ENCODE assay signal across 1 fruit fly cellular context in the genomic region with DNA sequence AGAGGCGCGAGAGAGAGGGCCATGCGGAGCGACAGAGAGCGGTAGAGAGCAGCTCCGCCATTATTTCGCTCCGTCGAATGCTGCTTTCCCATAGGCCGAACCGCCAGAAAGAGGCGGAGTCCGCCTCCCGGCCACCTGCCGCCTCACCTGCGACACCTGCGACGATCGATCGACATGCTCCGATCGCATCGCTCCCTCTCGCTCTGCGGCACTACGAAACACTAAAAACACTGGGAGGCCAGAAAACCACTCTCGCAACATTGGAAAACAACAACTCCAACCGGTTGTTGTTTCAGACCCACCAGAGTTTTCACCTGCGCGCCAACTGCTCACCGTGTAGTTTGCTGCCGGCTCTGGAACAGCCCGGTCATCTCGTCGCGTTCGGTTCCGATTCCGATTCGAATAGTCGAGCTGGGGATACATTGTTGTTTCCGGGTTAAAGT.
A peak's percentile ranks its signal among the peaks of the same experiment; 100 is the strongest.
TF ChIP-seq lines count a peak whose summit lies in the region.

A gene (plus strand): TSS at position 333 of the 443 bp plus-strand sequence.

TF ChIP-seq in whole organism, embryonic, 481 proteins besides CTCF, POLR2A, EP300 and RAD21 (continued from another document):
- TF ChIP-seq ac (GFP tag; optimal IDR thresholded peaks at IDR 0.05; lab: Kevin White, UChicago) (peak; percentile 96), cg (GFP tag; optimal IDR thresholded peaks at IDR 0.05; lab: Kevin White, UChicago) (peak; percentile 48), Mrtf (GFP tag; IDR thresholded peaks at IDR 0.05; lab: Robert Waterston, UW) (no peak), phol (tag; optimal IDR thresholded peaks at IDR 0.05; lab: Kevin White, UChicago) (no peak), CG12104 (GFP tag; optimal IDR thresholded peaks at IDR 0.05; lab: Kevin White, UChicago) (no peak), CG12769 (tag; optimal IDR thresholded peaks at IDR 0.05; lab: Kevin White, UChicago) (peak; percentile 37), Jarid2 (GFP tag; optimal IDR thresholded peaks at IDR 0.05; lab: Kevin White, UChicago) (peak; percentile 69), Dll (GFP tag; IDR thresholded peaks at IDR 0.05; lab: Robert Waterston, UW; ENCODE audit: partially characterized antibody) (no peak; the same call in 3 of the 4 replicates), ci (GFP tag; IDR thresholded peaks at IDR 0.05; lab: Robert Waterston, UW) (peak; percentile 69; the same call in 2 of the 3 replicates), Sin3A (optimal IDR thresholded peaks at IDR 0.05; lab: Kevin White, UChicago) (no peak), HHEX (GFP tag; optimal IDR thresholded peaks at IDR 0.05; lab: Kevin White, UChicago) (no peak), onecut (GFP tag; IDR thresholded peaks at IDR 0.05; lab: Robert Waterston, UW) (peak; percentile 82), tap (tag; optimal IDR thresholded peaks at IDR 0.05; lab: Kevin White, UChicago) (no peak), CG4404 (GFP tag; IDR thresholded peaks at IDR 0.05; lab: Robert Waterston, UW) (no peak), MBD-R2 (GFP tag; IDR thresholded peaks at IDR 0.05; lab: Robert Waterston, UW) (peak; percentile 7; the same call in 1 of the 2 replicates), bsh (GFP tag; optimal IDR thresholded peaks at IDR 0.05; lab: Kevin White, UChicago) (no peak), abd-A (tag; optimal IDR thresholded peaks at IDR 0.05; lab: Kevin White, UChicago) (peak; percentile 48), CG14667 (GFP tag; IDR thresholded peaks at IDR 0.05; lab: Robert Waterston, UW) (no peak), sd (tag; optimal IDR thresholded peaks at IDR 0.05; lab: Kevin White, UChicago) (peak; percentile 13), Ada2b (GFP tag; IDR thresholded peaks at IDR 0.05; lab: Robert Waterston, UW) (no peak), z (GFP tag; IDR thresholded peaks at IDR 0.05; lab: Robert Waterston, UW) (0 out of 3 replicates have a peak, but pooled peaks have one; percentile 46), hbn (GFP tag; IDR thresholded peaks at IDR 0.05; lab: Robert Waterston, UW; ENCODE audit: partially characterized antibody) (no peak), da (GFP tag; optimal IDR thresholded peaks at IDR 0.05; lab: Kevin White, UChicago) (peak; percentile 17), HLH4C (GFP tag; IDR thresholded peaks at IDR 0.05; lab: Robert Waterston, UW; ENCODE audit: partially characterized antibody) (0 out of 3 replicates have a peak, but pooled peaks have one; percentile 20), sens (GFP tag; lab: Kevin White, UChicago) (peak; percentile 12), MTF-1 (GFP tag; optimal IDR thresholded peaks at IDR 0.05; lab: Kevin White, UChicago; ENCODE audit: borderline replicate concordance) (no peak), org-1 (GFP tag; optimal IDR thresholded peaks at IDR 0.05; lab: Kevin White, UChicago) (no peak), Hr3 (GFP tag; optimal IDR thresholded peaks at IDR 0.05; lab: Kevin White, UChicago) (no peak), Dad (GFP tag; optimal IDR thresholded peaks at IDR 0.05; lab: Kevin White, UChicago) (no peak), CG43689 (GFP tag; IDR thresholded peaks at IDR 0.05; lab: Robert Waterston, UW) (no peak), Tbp (GFP tag; optimal IDR thresholded peaks at IDR 0.05; lab: Kevin White, UChicago) (no peak), sug (tag; optimal IDR thresholded peaks at IDR 0.05; lab: Kevin White, UChicago) (peak; percentile 50), Bgb (GFP tag; IDR thresholded peaks at IDR 0.05; lab: Robert Waterston, UW; ENCODE audit: partially characterized antibody) (peak; percentile 6; the same call in 1 of the 2 replicates), stc (GFP tag; IDR thresholded peaks at IDR 0.05; lab: Robert Waterston, UW) (no peak), Adf1 (GFP tag; IDR thresholded peaks at IDR 0.05; lab: Robert Waterston, UW) (peak; percentile 35; the same call in 1 of the 2 replicates), jing (GFP tag; optimal IDR thresholded peaks at IDR 0.05; lab: Kevin White, UChicago) (no peak), CG9876 (GFP tag; optimal IDR thresholded peaks at IDR 0.05; lab: Kevin White, UChicago) (no peak), mirr (GFP tag; optimal IDR thresholded peaks at IDR 0.05; lab: Kevin White, UChicago) (peak; percentile 10), Nf-YC (tag; optimal IDR thresholded peaks at IDR 0.05; lab: Kevin White, UChicago) (peak; percentile 99), CG10654 (GFP tag; optimal IDR thresholded peaks at IDR 0.05; lab: Kevin White, UChicago) (no peak), ap (GFP tag; IDR thresholded peaks at IDR 0.05; lab: Robert Waterston, UW) (no peak), CG1832 (GFP tag; optimal IDR thresholded peaks at IDR 0.05; lab: Kevin White, UChicago) (peak; percentile 86), CG32772 (GFP tag; IDR thresholded peaks at IDR 0.05; lab: Robert Waterston, UW) (no peak), Med (GFP tag; lab: Kevin White, UChicago) (peak; percentile 53), grn (GFP tag; optimal IDR thresholded peaks at IDR 0.05; lab: Kevin White, UChicago) (peak; percentile 61), CG10209 (GFP tag; optimal IDR thresholded peaks at IDR 0.05; lab: Kevin White, UChicago) (no peak), CG10321 (GFP tag; IDR thresholded peaks at IDR 0.05; lab: Robert Waterston, UW) (peak; percentile 77), CG18011 (GFP tag; optimal IDR thresholded peaks at IDR 0.05; lab: Kevin White, UChicago) (peak; percentile 90), CG13287 (GFP tag; IDR thresholded peaks at IDR 0.05; lab: Robert Waterston, UW; ENCODE audit: partially characterized antibody) (peak; percentile 20; the same call in 1 of the 2 replicates), CG14441 (GFP tag; IDR thresholded peaks at IDR 0.05; lab: Robert Waterston, UW) (0 out of 2 replicates have a peak, but pooled peaks have one; percentile 28), CG11696 (GFP tag; IDR thresholded peaks at IDR 0.05; lab: Robert Waterston, UW) (no peak), row (GFP tag; IDR thresholded peaks at IDR 0.05; lab: Robert Waterston, UW) (0 out of 3 replicates have a peak, but pooled peaks have one; percentile 14), CG6175 (GFP tag; IDR thresholded peaks at IDR 0.05; lab: Robert Waterston, UW) (peak; percentile 35; the same call in 1 of the 3 replicates), pita (GFP tag; optimal IDR thresholded peaks at IDR 0.05; lab: Kevin White, UChicago) (no peak), D19B (GFP tag; optimal IDR thresholded peaks at IDR 0.05; lab: Kevin White, UChicago) (no peak), crol (GFP tag; IDR thresholded peaks at IDR 0.05; lab: Robert Waterston, UW) (peak; percentile 95), h (optimal IDR thresholded peaks at IDR 0.05; lab: Kevin White, UChicago) (no peak), hth (optimal IDR thresholded peaks at IDR 0.05; lab: Kevin White, UChicago) (no peak), gt (GFP tag; IDR thresholded peaks at IDR 0.05; lab: Robert Waterston, UW) (no peak), sc (optimal IDR thresholded peaks at IDR 0.05; lab: Kevin White, UChicago) (no peak), sc (GFP tag; optimal IDR thresholded peaks at IDR 0.05; lab: Kevin White, UChicago) (no peak), Deaf1 (tag; optimal IDR thresholded peaks at IDR 0.05; lab: Kevin White, UChicago) (peak; percentile 50), Hr39 (optimal IDR thresholded peaks at IDR 0.05; lab: Kevin White, UChicago) (no peak), CG10543 (GFP tag; optimal IDR thresholded peaks at IDR 0.05; lab: Kevin White, UChicago) (peak; percentile 49), CG11504 (tag; optimal IDR thresholded peaks at IDR 0.05; lab: Kevin White, UChicago) (peak; percentile 34), al (GFP tag; IDR thresholded peaks at IDR 0.05; lab: Robert Waterston, UW) (0 out of 2 replicates have a peak, but pooled peaks have one; percentile 8), kni (GFP tag; optimal IDR thresholded peaks at IDR 0.05; lab: Kevin White, UChicago) (peak; percentile 73), vvl (GFP tag; IDR thresholded peaks at IDR 0.05; lab: Robert Waterston, UW) (peak; percentile 49), CG17912 (GFP tag; optimal IDR thresholded peaks at IDR 0.05; lab: Kevin White, UChicago) (no peak), Nf-YA (GFP tag; IDR thresholded peaks at IDR 0.05; lab: Robert Waterston, UW) (peak; percentile 87), CG16813 (GFP tag; IDR thresholded peaks at IDR 0.05; lab: Robert Waterston, UW; ENCODE audit: partially characterized antibody) (no peak), CG8478 (optimal IDR thresholded peaks at IDR 0.05; lab: Kevin White, UChicago) (peak; percentile 50), CG32532 (GFP tag; IDR thresholded peaks at IDR 0.05; lab: Robert Waterston, UW) (peak; percentile 17; the same call in 1 of the 2 replicates), Trl (optimal IDR thresholded peaks at IDR 0.05; lab: Kevin White, UChicago) (peak; percentile 54 to 63), Trl (GFP tag; optimal IDR thresholded peaks at IDR 0.05; lab: Kevin White, UChicago) (no peak), CG4360 (GFP tag; IDR thresholded peaks at IDR 0.05; lab: Robert Waterston, UW) (peak; percentile 81), pros (GFP tag; optimal IDR thresholded peaks at IDR 0.05; lab: Kevin White, UChicago) (no peak), Rfx (GFP tag; IDR thresholded peaks at IDR 0.05; lab: Robert Waterston, UW) (no peak), oc (tag; optimal IDR thresholded peaks at IDR 0.05; lab: Kevin White, UChicago) (peak; percentile 18), ash1 (GFP tag; optimal IDR thresholded peaks at IDR 0.05; lab: Kevin White, UChicago) (peak; percentile 16), D (optimal IDR thresholded peaks at IDR 0.05; lab: Kevin White, UChicago) (no peak), D (GFP tag; optimal IDR thresholded peaks at IDR 0.05; lab: Kevin White, UChicago) (no peak), chif (GFP tag; optimal IDR thresholded peaks at IDR 0.05; lab: Kevin White, UChicago) (no peak), cad (GFP tag; optimal IDR thresholded peaks at IDR 0.05; lab: Kevin White, UChicago) (no peak), Dp (GFP tag; optimal IDR thresholded peaks at IDR 0.05; lab: Kevin White, UChicago) (no peak), inv (GFP tag; IDR thresholded peaks at IDR 0.05; lab: Robert Waterston, UW; ENCODE audit: partially characterized antibody) (no peak), CG42726 (GFP tag; IDR thresholded peaks at IDR 0.05; lab: Robert Waterston, UW; ENCODE audit: partially characterized antibody) (0 out of 2 replicates have a peak, but pooled peaks have one; percentile 12), wdn (GFP tag; IDR thresholded peaks at IDR 0.05; lab: Robert Waterston, UW) (no peak), CoRest (tag; optimal IDR thresholded peaks at IDR 0.05; lab: Kevin White, UChicago) (peak; percentile 39), CG6683 (GFP tag; optimal IDR thresholded peaks at IDR 0.05; lab: Kevin White, UChicago) (no peak), Eip74EF (GFP tag; optimal IDR thresholded peaks at IDR 0.05; lab: Kevin White, UChicago) (no peak)
